Worm (Caenorhabditis elegans) whole organism, midembryonic: ENCODE measurements around the gene srab-25.

Experiments used
- cog-1 ChIP-seq: sonication (generic microtip); optimal IDR thresholded peaks from 2 replicates; lab custom pipeline; 2016; ENCODE audit warnings: missing genetic modification characterization, missing compliant biosample characterization
- flt-1 ChIP-seq: fragments of 200-800 bp; sonication (Bioruptor generic); IDR thresholded peaks from 2 replicates; pipeline ENCODE4 v1.3.6; 2022; ENCODE audit warnings: missing genetic modification characterization, missing compliant biosample characterization
- klf-2 ChIP-seq: fragments of 200-800 bp; sonication (Bioruptor generic); conservative IDR thresholded peaks from 2 replicates; pipeline ENCODE4 v1.3.6; 2022; ENCODE audit warnings: missing genetic modification reagents, missing genetic modification characterization, missing compliant biosample characterization
- med-1 ChIP-seq: sonication (generic microtip); optimal IDR thresholded peaks from 2 replicates; lab custom pipeline; 2017; ENCODE audit warnings: missing genetic modification characterization, mild to moderate bottlenecking, missing compliant biosample characterization, antibody characterized with exemption, missing genetic modification reagents; ENCODE audit not compliant: insufficient read depth
- tab-1 ChIP-seq: fragments of 200-800 bp; sonication (Bioruptor generic); IDR thresholded peaks from 2 replicates; pipeline ENCODE4 v1.3.6; 2022; ENCODE audit warnings: missing genetic modification characterization, missing compliant biosample characterization
- ztf-23 ChIP-seq: fragments of 200-800 bp; sonication (Bioruptor generic); IDR thresholded peaks from 2 replicates; pipeline ENCODE4 v1.3.6; 2022; ENCODE audit warnings: missing genetic modification reagents, missing genetic modification characterization, missing compliant biosample characterization
- ztf-29 ChIP-seq: fragments of 200-800 bp; sonication (Bioruptor generic); IDR thresholded peaks from 2 replicates; pipeline ENCODE4 v1.3.6; 2022; ENCODE audit warnings: missing genetic modification reagents, missing genetic modification characterization, missing compliant biosample characterization

- TF ChIP-seq tab-1 (GFP tag; lab: Robert Waterston, UW), result no peak
- no peak for TF ChIP-seq klf-2 (GFP tag; lab: Robert Waterston, UW)
- TF ChIP-seq med-1 (GFP tag; lab: Kevin White, UChicago), result no peak
- TF ChIP-seq ztf-23, result no peak
- TF ChIP-seq flt-1 (GFP tag; lab: Robert Waterston, UW), result no peak
- TF ChIP-seq ztf-29 (GFP tag; lab: Robert Waterston, UW), result no peak
- no peak for TF ChIP-seq cog-1
Measured at ce11 chrV:1716892-1717291, 24.1 kb downstream of the srab-25 start, which contains the start of gene srw-103.
